Fruit fly (Drosophila melanogaster) S2 (cell line): ENCODE data around the gene eIF3d1.

Experiments
- CG8478 ChIP-seq: fragments of >200 bp; optimal IDR thresholded peaks from 2 replicates; lab custom pipeline; 2018
- CTCF ChIP-seq, 2 experiments: fragments of >200 bp; optimal IDR thresholded peaks; 2 replicates each; lab custom pipeline; 2018

- TF ChIP-seq CG8478 (no peak), CTCF (optimal IDR thresholded peaks at IDR 0.05; lab: Kevin White, UChicago) (no peak)
Measured at dm6 chr3R:23637277-23637676, 42.6 kb upstream of the eIF3d1 start.
